Worm (Caenorhabditis elegans) whole organism, midembryonic: Measurements from ENCODE around the gene clc-11.

Source experiments
- T22C8.4 ChIP-seq: fragments of 200-800 bp; sonication (Bioruptor generic); IDR thresholded peaks from 2 replicates; pipeline ENCODE4 v1.3.6; 2022; ENCODE audit warnings: missing genetic modification characterization, missing compliant biosample characterization
- flt-1 ChIP-seq: fragments of 200-800 bp; sonication (Bioruptor generic); IDR thresholded peaks from 2 replicates; pipeline ENCODE4 v1.3.6; 2022; ENCODE audit warnings: missing genetic modification characterization, missing compliant biosample characterization
- ref-1 ChIP-seq: fragments of 200-800 bp; sonication (Bioruptor generic); conservative IDR thresholded peaks from 2 replicates; pipeline ENCODE4 v1.3.6; 2022; ENCODE audit warnings: missing genetic modification reagents, missing genetic modification characterization, missing compliant biosample characterization
- tab-1 ChIP-seq: fragments of 200-800 bp; sonication (Bioruptor generic); IDR thresholded peaks from 2 replicates; pipeline ENCODE4 v1.3.6; 2022; ENCODE audit warnings: missing genetic modification characterization, missing compliant biosample characterization

ce11 chrV:16103594-16103993 lies 35.8 kb downstream of the clc-11 start, which contains the start of gene argk-1:
- TF ChIP-seq ref-1 (GFP tag; lab: Robert Waterston, UW) (no peak), T22C8.4 (GFP tag; lab: Robert Waterston, UW) (no peak), flt-1 (no peak), tab-1 (no peak)
